Fruit fly (Drosophila melanogaster) whole organism: ENCODE results near the gene Tep1.

Source experiments
- CG8478 ChIP-seq: fragments of >200 bp; optimal IDR thresholded peaks from 2 replicates; lab custom pipeline; 2018; ENCODE audit warnings: inconsistent platforms
- Dll ChIP-seq: fragments of >200 bp; optimal IDR thresholded peaks from 2 replicates; lab custom pipeline; 2017
- EcR ChIP-seq, 2 experiments: fragments of >200 bp; optimal IDR thresholded peaks; 2 replicates each; lab custom pipeline; 2017; ENCODE audit warnings: missing biosample characterization in 2 of 2, missing genetic modification characterization in 2 of 2, missing genetic modification reagents in 2 of 2
- pan ChIP-seq: fragments of >200 bp; optimal IDR thresholded peaks from 2 replicates; lab custom pipeline; 2017
- psq ChIP-seq: fragments of >200 bp; optimal IDR thresholded peaks from 2 replicates; lab custom pipeline; 2017
- usp ChIP-seq: fragments of >200 bp; optimal IDR thresholded peaks from 2 replicates; lab custom pipeline; 2017; ENCODE audit warnings: missing biosample characterization, missing genetic modification characterization, mixed read lengths

Gene Tep1

dm6 chr2L:15893711-15894110, at the start of gene Tep1:
Gene Tep1 (minus strand): TSS chr2L:15893811.
- TF ChIP-seq pan (lab: Kevin White, UChicago) (no peak), EcR (GFP tag; optimal IDR thresholded peaks at IDR 0.05; lab: Kevin White, UChicago) (no peak), CG8478 (no peak), usp (GFP tag; lab: Kevin White, UChicago) (no peak), Dll (lab: Kevin White, UChicago) (no peak)

dm6 chr2L:15941141-15941540, 47.5 kb upstream of the Tep1 start, which contains the start of gene CG12448:
Gene CG12448 (plus strand): TSS chr2L:15941441.
- no peak for TF ChIP-seq CG8478
- TF ChIP-seq EcR (GFP tag; optimal IDR thresholded peaks at IDR 0.05; lab: Kevin White, UChicago): no peak
- TF ChIP-seq usp (GFP tag; lab: Kevin White, UChicago): no peak
- TF ChIP-seq psq (lab: Kevin White, UChicago): no peak
- TF ChIP-seq Dll (lab: Kevin White, UChicago): no peak
- TF ChIP-seq pan (lab: Kevin White, UChicago): no peak

dm6 chr2L:15936138-15936537, 42.5 kb upstream of the Tep1 start:
- TF ChIP-seq CG8478 (no peak), pan (lab: Kevin White, UChicago) (no peak), psq (lab: Kevin White, UChicago) (no peak), EcR (GFP tag; optimal IDR thresholded peaks at IDR 0.05; lab: Kevin White, UChicago) (no peak), usp (GFP tag; lab: Kevin White, UChicago) (no peak), Dll (lab: Kevin White, UChicago) (no peak)

- TF ChIP-seq CG8478 (no peak), pan (lab: Kevin White, UChicago) (peak; percentile 62), EcR (GFP tag; optimal IDR thresholded peaks at IDR 0.05; lab: Kevin White, UChicago) (no peak)
Observed at dm6 chr2L:15923095-15923494, 29.5 kb upstream of the Tep1 start, which contains the start of gene CG4793. Gene CG4793 (plus strand): TSS chr2L:15923395.

- TF ChIP-seq Dll (lab: Kevin White, UChicago): no peak
- no peak for TF ChIP-seq psq (lab: Kevin White, UChicago)
- no peak for TF ChIP-seq usp (GFP tag; lab: Kevin White, UChicago)
- TF ChIP-seq EcR (GFP tag; optimal IDR thresholded peaks at IDR 0.05; lab: Kevin White, UChicago): no peak
- TF ChIP-seq pan (lab: Kevin White, UChicago): no peak
- no peak for TF ChIP-seq CG8478
Observed at dm6 chr2L:15916588-15916987, 23.0 kb upstream of the Tep1 start, which contains the start of gene CG13244. Gene CG13244 (plus strand): TSS chr2L:15916888.

dm6 chr2L:15913674-15914037, 20.0 kb upstream of the Tep1 start:
- no peak for TF ChIP-seq usp (GFP tag; lab: Kevin White, UChicago)
- TF ChIP-seq psq (lab: Kevin White, UChicago): no peak
- no peak for TF ChIP-seq pan (lab: Kevin White, UChicago)
- no peak for TF ChIP-seq EcR (GFP tag; optimal IDR thresholded peaks at IDR 0.05; lab: Kevin White, UChicago)
- TF ChIP-seq CG8478: no peak
- no peak for TF ChIP-seq Dll (lab: Kevin White, UChicago)

- no peak for TF ChIP-seq CG8478
- TF ChIP-seq EcR (GFP tag; optimal IDR thresholded peaks at IDR 0.05; lab: Kevin White, UChicago): peak in 1 of 2 experiments; percentile 20
Observed at dm6 chr2L:15912901-15913673, 19.5 kb upstream of the Tep1 start.

- TF ChIP-seq EcR (GFP tag; optimal IDR thresholded peaks at IDR 0.05; lab: Kevin White, UChicago) (no peak), psq (lab: Kevin White, UChicago) (no peak), pan (lab: Kevin White, UChicago) (no peak), CG8478 (no peak), Dll (lab: Kevin White, UChicago) (no peak), usp (GFP tag; lab: Kevin White, UChicago) (no peak)
Observed at dm6 chr2L:15912008-15912900, 18.6 kb upstream of the Tep1 start.

- TF ChIP-seq Dll (lab: Kevin White, UChicago): peak; percentile 46
- TF ChIP-seq usp (GFP tag; lab: Kevin White, UChicago): no peak
- TF ChIP-seq EcR (GFP tag; optimal IDR thresholded peaks at IDR 0.05; lab: Kevin White, UChicago): peak; percentile 96 to 100
- no peak for TF ChIP-seq psq (lab: Kevin White, UChicago)
Observed at dm6 chr2L:15911591-15912007, 18.0 kb upstream of the Tep1 start.

dm6 chr2L:15910937-15911590, 17.5 kb upstream of the Tep1 start:
- TF ChIP-seq pan (lab: Kevin White, UChicago): no peak
- no peak for TF ChIP-seq Dll (lab: Kevin White, UChicago)
- no peak for TF ChIP-seq usp (GFP tag; lab: Kevin White, UChicago)
- TF ChIP-seq psq (lab: Kevin White, UChicago): no peak
- TF ChIP-seq CG8478: no peak
- TF ChIP-seq EcR (GFP tag; optimal IDR thresholded peaks at IDR 0.05; lab: Kevin White, UChicago): no peak

dm6 chr2L:15909826-15910225, 16.2 kb upstream of the Tep1 start:
- TF ChIP-seq usp (GFP tag; lab: Kevin White, UChicago) (no peak), EcR (GFP tag; optimal IDR thresholded peaks at IDR 0.05; lab: Kevin White, UChicago) (no peak)
